Worm (Caenorhabditis elegans) whole organism, L4/young adult: Measurements from ENCODE around the gene daz-1.

Experiments used
- W03F9.2 ChIP-seq: fragments of 150-350 bp; optimal IDR thresholded peaks from 2 replicates; lab custom pipeline; 2014; ENCODE audit warnings: missing biosample characterization, missing genetic modification characterization
- dao-5 ChIP-seq: sonication (generic microtip); optimal IDR thresholded peaks from 2 replicates; lab custom pipeline; 2016; ENCODE audit warnings: missing genotype, missing genetic modification characterization, moderate library complexity, missing compliant biosample characterization
- him-1 ChIP-seq: sonication (generic microtip); optimal IDR thresholded peaks from 2 replicates; lab custom pipeline; 2016; ENCODE audit warnings: missing genotype, missing genetic modification reagents, missing genetic modification characterization, missing compliant biosample characterization

DNA sequence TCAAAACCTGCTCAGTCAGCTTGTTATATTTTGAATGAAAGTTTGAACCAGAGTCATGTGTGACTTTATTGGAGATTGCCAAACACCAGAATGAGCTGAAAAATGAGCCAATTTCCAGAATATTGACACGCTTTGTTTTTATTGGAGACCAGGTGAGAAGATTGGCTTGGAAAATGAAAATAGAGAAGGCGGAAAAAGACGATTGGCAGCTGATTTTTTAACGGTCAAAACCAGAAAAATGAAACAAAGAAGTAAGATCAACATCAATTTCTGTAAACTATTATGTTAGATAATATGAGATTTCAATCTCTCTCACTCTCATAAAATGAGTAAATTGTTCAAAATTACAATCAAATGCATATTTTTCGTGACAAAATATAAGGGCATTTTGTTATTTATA lies 23.0 kb upstream of the daz-1 start, which contains the start of gene srx-114:
- TF ChIP-seq him-1 = no peak
- TF ChIP-seq W03F9.2 (tag; lab: Kevin White, UChicago) = no peak
- TF ChIP-seq dao-5 (tag; lab: Kevin White, UChicago) = no peak
